Fruit fly (Drosophila melanogaster): ENCODE data around the gene TotE.

The TotE gene

DNA sequence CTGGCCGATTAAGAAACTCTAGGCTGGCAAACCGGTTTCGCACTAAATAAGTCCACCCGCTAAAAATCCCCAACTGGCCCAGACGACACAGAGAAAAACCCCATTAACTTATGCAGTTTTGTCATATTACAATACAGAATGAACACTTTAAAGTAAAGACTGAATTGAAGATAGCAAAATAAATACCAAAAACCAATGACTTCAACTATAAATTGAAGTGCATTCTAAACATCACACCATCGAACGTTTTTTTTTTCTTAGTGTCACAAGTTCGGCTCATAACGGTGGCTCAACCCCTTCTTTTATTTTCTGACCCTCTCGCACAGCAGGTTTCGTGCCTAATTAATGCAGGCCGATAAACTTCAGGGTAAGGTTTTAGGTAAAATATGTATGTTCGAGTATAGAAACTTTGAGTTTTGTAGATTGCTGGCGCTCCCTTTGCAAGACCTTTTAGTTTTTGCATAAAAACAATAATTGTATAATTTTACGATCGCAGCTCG is 28.1 kb upstream of the TotE start (continued):
- no peak for TF ChIP-seq CG10565 (GFP tag; optimal IDR thresholded peaks at IDR 0.05)
- TF ChIP-seq Deaf1 (tag; optimal IDR thresholded peaks at IDR 0.05) = peak; percentile 55
- TF ChIP-seq Asciz (GFP tag; optimal IDR thresholded peaks at IDR 0.05) = peak; percentile 68
- peak; percentile 80 for TF ChIP-seq pnt (GFP tag; optimal IDR thresholded peaks at IDR 0.05)
- TF ChIP-seq run (tag; optimal IDR thresholded peaks at IDR 0.05) = peak; percentile 4
- TF ChIP-seq bbx (GFP tag; IDR thresholded peaks at IDR 0.05; ENCODE audit: partially characterized antibody) = no peak
- peak; percentile 85 for TF ChIP-seq Chrac-16 (GFP tag; optimal IDR thresholded peaks at IDR 0.05)
- no peak for TF ChIP-seq Ets97D (GFP tag; optimal IDR thresholded peaks at IDR 0.05)
- TF ChIP-seq tgo (GFP tag; IDR thresholded peaks at IDR 0.05) = peak; percentile 94
- TF ChIP-seq schlank (tag; optimal IDR thresholded peaks at IDR 0.05) = peak; percentile 64
- peak; percentile 82 for TF ChIP-seq CG18262 (tag; optimal IDR thresholded peaks at IDR 0.05)
- TF ChIP-seq CG4730 (GFP tag; IDR thresholded peaks at IDR 0.05) = peak; percentile 90
- peak; percentile 76 for TF ChIP-seq Myb (GFP tag; optimal IDR thresholded peaks at IDR 0.05)
- TF ChIP-seq CG2129 (GFP tag; IDR thresholded peaks at IDR 0.05; ENCODE audit: partially characterized antibody) = no peak
- TF ChIP-seq repo (GFP tag; optimal IDR thresholded peaks at IDR 0.05) = no peak
- no peak for TF ChIP-seq pfk (GFP tag; optimal IDR thresholded peaks at IDR 0.05)
- TF ChIP-seq al (GFP tag; IDR thresholded peaks at IDR 0.05) = peak; percentile 93
- TF ChIP-seq CG17385 (GFP tag; optimal IDR thresholded peaks at IDR 0.05) = peak; percentile 81
- TF ChIP-seq fd102C (GFP tag; optimal IDR thresholded peaks at IDR 0.05) = no peak
- TF ChIP-seq Dfd (GFP tag; optimal IDR thresholded peaks at IDR 0.05) = no peak
- TF ChIP-seq wek (GFP tag; optimal IDR thresholded peaks at IDR 0.05) = peak; percentile 12
- no peak for TF ChIP-seq CG1832 (GFP tag; optimal IDR thresholded peaks at IDR 0.05)
- TF ChIP-seq so (GFP tag; IDR thresholded peaks at IDR 0.05) = peak; percentile 93
- TF ChIP-seq sob (GFP tag; IDR thresholded peaks at IDR 0.05) = peak; percentile 94
- peak; percentile 74 for TF ChIP-seq Adf1 (GFP tag; IDR thresholded peaks at IDR 0.05)
- peak; percentile 44 for TF ChIP-seq CG7928 (GFP tag; optimal IDR thresholded peaks at IDR 0.05)
- TF ChIP-seq Hr78 (GFP tag; optimal IDR thresholded peaks at IDR 0.05) = peak in 1 of 2 experiments; percentile 33
- peak; percentile 94 for TF ChIP-seq CG11456 (GFP tag; IDR thresholded peaks at IDR 0.05)
- peak; percentile 92 for TF ChIP-seq CG11504 (tag; optimal IDR thresholded peaks at IDR 0.05)
- peak; percentile 93 for TF ChIP-seq her (GFP tag; optimal IDR thresholded peaks at IDR 0.05)
- TF ChIP-seq en (GFP tag; optimal IDR thresholded peaks at IDR 0.05) = peak; percentile 51
- TF ChIP-seq sens-2 (GFP tag; IDR thresholded peaks at IDR 0.05) = peak; percentile 81
- peak; percentile 95 for TF ChIP-seq CG2120 (GFP tag; optimal IDR thresholded peaks at IDR 0.05)
- TF ChIP-seq usp (GFP tag; optimal IDR thresholded peaks at IDR 0.05) = no peak
- no peak for TF ChIP-seq D (optimal IDR thresholded peaks at IDR 0.05)
- peak; percentile 67 for TF ChIP-seq D (GFP tag; optimal IDR thresholded peaks at IDR 0.05)

- no peak for TF ChIP-seq az2 (GFP tag; optimal IDR thresholded peaks at IDR 0.05)
- TF ChIP-seq Bteb2 (GFP tag; optimal IDR thresholded peaks at IDR 0.05) = no peak
- TF ChIP-seq kni (GFP tag; optimal IDR thresholded peaks at IDR 0.05) = peak; percentile 50
- no peak for TF ChIP-seq CG10462 (GFP tag; optimal IDR thresholded peaks at IDR 0.05)
- TF ChIP-seq CG30403 (GFP tag; optimal IDR thresholded peaks at IDR 0.05) = no peak
- TF ChIP-seq ttk (GFP tag; IDR thresholded peaks at IDR 0.05) = no peak
- no peak for TF ChIP-seq mirr (GFP tag; optimal IDR thresholded peaks at IDR 0.05)
- TF ChIP-seq CG2199 (GFP tag; IDR thresholded peaks at IDR 0.05) = 0 out of 3 replicates have a peak, but pooled peaks have one; percentile 74
- no peak for TF ChIP-seq CG31365 (tag; optimal IDR thresholded peaks at IDR 0.05)
- TF ChIP-seq Mes4 (GFP tag; optimal IDR thresholded peaks at IDR 0.05) = no peak
- no peak for TF ChIP-seq CG11398 (GFP tag; optimal IDR thresholded peaks at IDR 0.05)
- TF ChIP-seq CG12744 (GFP tag; optimal IDR thresholded peaks at IDR 0.05) = no peak
- no peak for TF ChIP-seq z (GFP tag; IDR thresholded peaks at IDR 0.05)
- 0 out of 3 replicates have a peak, but pooled peaks have one; percentile 32 for TF ChIP-seq vnd (GFP tag; IDR thresholded peaks at IDR 0.05; ENCODE audit: partially characterized antibody)
- no peak for TF ChIP-seq CG9609 (GFP tag; optimal IDR thresholded peaks at IDR 0.05)
Observed at dm6 chr2L:19940036-19940435, 26.7 kb upstream of the TotE start.

Measured in whole organism, embryonic.